Worm (Caenorhabditis elegans) whole organism, L3 larva: ENCODE data around the gene try-8.
A peak's percentile ranks its signal among the peaks of the same experiment; 100 is the strongest.

Experiments
- R02D3.7 ChIP-seq: fragments of 150-350 bp; optimal IDR thresholded peaks from 2 replicates; lab custom pipeline; 2014; ENCODE audit warnings: missing biosample characterization, missing genetic modification characterization
- ZK546.5 ChIP-seq: sonication (generic microtip); optimal IDR thresholded peaks from 2 replicates; lab custom pipeline; 2017; ENCODE audit warnings: missing biosample characterization, missing genetic modification characterization
- aly-2 ChIP-seq: fragments of 150-350 bp; optimal IDR thresholded peaks from 2 replicates; lab custom pipeline; 2014; ENCODE audit warnings: missing biosample characterization, missing genetic modification characterization
- ama-1 ChIP-seq: fragments of 150-350 bp; optimal IDR thresholded peaks from 2 replicates; lab custom pipeline; 2018
- ceh-16 ChIP-seq: sonication (generic microtip); optimal IDR thresholded peaks from 2 replicates; lab custom pipeline; 2017; ENCODE audit warnings: missing biosample characterization, missing genetic modification characterization
- ceh-28 ChIP-seq: fragments of 150-350 bp; optimal IDR thresholded peaks from 2 replicates; lab custom pipeline; 2014; ENCODE audit warnings: missing biosample characterization, missing genetic modification reagents, missing genetic modification characterization
- ceh-82 ChIP-seq: fragments of 150-350 bp; optimal IDR thresholded peaks from 2 replicates; lab custom pipeline; 2014; ENCODE audit warnings: missing biosample characterization, missing genetic modification characterization
- ceh-9 ChIP-seq: sonication (generic microtip); optimal IDR thresholded peaks from 2 replicates; lab custom pipeline; 2018; ENCODE audit warnings: missing biosample characterization, missing genetic modification characterization
- daf-12 ChIP-seq: fragments of 150-350 bp; optimal IDR thresholded peaks from 2 replicates; lab custom pipeline; 2014; ENCODE audit warnings: missing biosample characterization, missing genetic modification reagents, missing genetic modification characterization
- egl-5 ChIP-seq: fragments of 150-350 bp; optimal IDR thresholded peaks from 2 replicates; lab custom pipeline; 2017; ENCODE audit warnings: missing biosample characterization, missing genetic modification reagents, missing genetic modification characterization, inconsistent platforms
- elt-1 ChIP-seq: fragments of 150-350 bp; optimal IDR thresholded peaks from 2 replicates; lab custom pipeline; 2014; ENCODE audit warnings: missing biosample characterization, missing genetic modification characterization
- elt-2 ChIP-seq: sonication (generic microtip); optimal IDR thresholded peaks from 2 replicates; lab custom pipeline; 2016; ENCODE audit warnings: missing genetic modification reagents, mild to moderate bottlenecking, missing genetic modification characterization, missing compliant biosample characterization
- elt-3 ChIP-seq, 3 experiments: fragments of 150-350 bp in 1 of 3; sonication (generic microtip) in 2 of 3; optimal IDR thresholded peaks; 2 replicates in 2 of 3; 4 replicates in 1 of 3; lab custom pipeline; 2014 to 2017; ENCODE audit warnings: missing biosample characterization in 3 of 3, missing genetic modification characterization in 3 of 3
- eor-1 ChIP-seq, 2 experiments: fragments of 150-350 bp; optimal IDR thresholded peaks; 2 replicates each; lab custom pipeline; 2014 to 2018; ENCODE audit warnings: missing biosample characterization in 2 of 2, missing genetic modification characterization in 2 of 2
- fkh-10 ChIP-seq: sonication (generic microtip); optimal IDR thresholded peaks from 2 replicates; lab custom pipeline; 2017; ENCODE audit warnings: missing biosample characterization, missing genetic modification reagents, missing genetic modification characterization
- fkh-2 ChIP-seq: fragments of 150-350 bp; optimal IDR thresholded peaks from 2 replicates; lab custom pipeline; 2014; ENCODE audit warnings: missing biosample characterization, missing genetic modification reagents, missing genetic modification characterization
- fos-1 ChIP-seq: fragments of 150-350 bp; optimal IDR thresholded peaks from 2 replicates; lab custom pipeline; 2014; ENCODE audit warnings: missing biosample characterization, missing genetic modification characterization
- hmg-11 ChIP-seq: sonication (generic microtip); optimal IDR thresholded peaks from 2 replicates; lab custom pipeline; 2016; ENCODE audit warnings: missing genetic modification characterization, missing compliant biosample characterization
- jun-1 ChIP-seq: fragments of 150-350 bp; optimal IDR thresholded peaks from 2 replicates; lab custom pipeline; 2014; ENCODE audit warnings: missing biosample characterization, missing genetic modification reagents, missing genetic modification characterization
- lin-15B ChIP-seq: fragments of 150-350 bp; optimal IDR thresholded peaks from 2 replicates; lab custom pipeline; 2014; ENCODE audit warnings: missing biosample characterization, missing genetic modification characterization
- lin-39 ChIP-seq: fragments of 150-350 bp; optimal IDR thresholded peaks from 2 replicates; lab custom pipeline; 2018; ENCODE audit warnings: missing biosample characterization, missing genetic modification reagents, missing genetic modification characterization
- lsy-12 ChIP-seq: sonication (generic microtip); optimal IDR thresholded peaks from 2 replicates; lab custom pipeline; 2016; ENCODE audit warnings: mild to moderate bottlenecking, missing genetic modification characterization, missing compliant biosample characterization
- mdl-1 ChIP-seq: fragments of 150-350 bp; optimal IDR thresholded peaks from 2 replicates; lab custom pipeline; 2014; ENCODE audit warnings: missing biosample characterization, missing genetic modification characterization
- mml-1 ChIP-seq: fragments of 150-350 bp; sonication (generic microtip); optimal IDR thresholded peaks from 3 replicates; lab custom pipeline; 2014; ENCODE audit warnings: missing biosample characterization, missing genetic modification characterization
- nfya-1 ChIP-seq: sonication (generic microtip); optimal IDR thresholded peaks from 2 replicates; lab custom pipeline; 2017; ENCODE audit warnings: missing genetic modification characterization, mild to moderate bottlenecking, missing compliant biosample characterization, antibody characterized with exemption, moderate library complexity; ENCODE audit not compliant: insufficient read depth
- nhr-11 ChIP-seq: fragments of 150-350 bp; optimal IDR thresholded peaks from 2 replicates; lab custom pipeline; 2014; ENCODE audit warnings: missing biosample characterization, missing genetic modification characterization
- nhr-12 ChIP-seq: fragments of 150-350 bp; optimal IDR thresholded peaks from 2 replicates; lab custom pipeline; 2014; ENCODE audit warnings: missing biosample characterization, missing genetic modification characterization
- nhr-23 ChIP-seq: fragments of 150-350 bp; optimal IDR thresholded peaks from 2 replicates; lab custom pipeline; 2014; ENCODE audit warnings: missing biosample characterization, missing genetic modification reagents, missing genetic modification characterization
- nhr-237 ChIP-seq: fragments of 150-350 bp; optimal IDR thresholded peaks from 2 replicates; lab custom pipeline; 2014; ENCODE audit warnings: missing biosample characterization, missing genetic modification characterization
- nhr-25 ChIP-seq: sonication (generic microtip); optimal IDR thresholded peaks from 2 replicates; lab custom pipeline; 2017; ENCODE audit warnings: missing biosample characterization, missing genetic modification characterization
- nhr-28 ChIP-seq: fragments of 150-350 bp; optimal IDR thresholded peaks from 2 replicates; lab custom pipeline; 2014; ENCODE audit warnings: missing biosample characterization, missing genetic modification characterization
- nhr-43 ChIP-seq: sonication (generic microtip); optimal IDR thresholded peaks from 2 replicates; lab custom pipeline; 2016; ENCODE audit warnings: mild to moderate bottlenecking, missing genetic modification characterization, missing compliant biosample characterization; ENCODE audit not compliant: poor library complexity, severe bottlenecking
- nhr-67 ChIP-seq: fragments of 150-350 bp; optimal IDR thresholded peaks from 2 replicates; lab custom pipeline; 2014; ENCODE audit warnings: missing biosample characterization, missing genetic modification characterization
- nhr-76 ChIP-seq: fragments of 150-350 bp; sonication (generic microtip); optimal IDR thresholded peaks from 5 replicates; lab custom pipeline; 2014; ENCODE audit warnings: missing biosample characterization, missing genetic modification characterization
- nhr-77 ChIP-seq: fragments of 150-350 bp; optimal IDR thresholded peaks from 2 replicates; lab custom pipeline; 2014; ENCODE audit warnings: missing biosample characterization, missing genetic modification characterization
- pqm-1 ChIP-seq: fragments of 150-350 bp; optimal IDR thresholded peaks from 2 replicates; lab custom pipeline; 2017; ENCODE audit warnings: missing biosample characterization, missing genetic modification characterization, inconsistent platforms
- sea-2 ChIP-seq: fragments of 150-350 bp; sonication (generic microtip); optimal IDR thresholded peaks from 4 replicates; lab custom pipeline; 2014; ENCODE audit warnings: missing biosample characterization, missing genetic modification reagents, missing genetic modification characterization
- skn-1 ChIP-seq: fragments of 150-350 bp; optimal IDR thresholded peaks from 2 replicates; lab custom pipeline; 2014; ENCODE audit warnings: missing biosample characterization, missing genetic modification characterization
- snpc-4 ChIP-seq: fragments of 150-350 bp; optimal IDR thresholded peaks from 2 replicates; lab custom pipeline; 2014; ENCODE audit warnings: missing biosample characterization, missing genetic modification characterization
- tbx-2 ChIP-seq: sonication (generic microtip); optimal IDR thresholded peaks from 2 replicates; lab custom pipeline; 2016; ENCODE audit warnings: mild to moderate bottlenecking, missing genetic modification characterization, missing compliant biosample characterization
- unc-39 ChIP-seq: sonication (generic microtip); optimal IDR thresholded peaks from 4 replicates; lab custom pipeline; 2017; ENCODE audit warnings: missing biosample characterization, missing genetic modification characterization
- unc-62 ChIP-seq: fragments of 150-350 bp; sonication (generic microtip); optimal IDR thresholded peaks from 4 replicates; lab custom pipeline; 2014; ENCODE audit warnings: missing biosample characterization, missing genetic modification reagents, missing genetic modification characterization
- zag-1 ChIP-seq: fragments of 150-350 bp; optimal IDR thresholded peaks from 2 replicates; lab custom pipeline; 2014; ENCODE audit warnings: missing biosample characterization, missing genetic modification characterization
- ztf-11 ChIP-seq: fragments of 150-350 bp; optimal IDR thresholded peaks from 2 replicates; lab custom pipeline; 2014; ENCODE audit warnings: missing biosample characterization, missing genetic modification characterization
- ztf-4 ChIP-seq: fragments of 150-350 bp; optimal IDR thresholded peaks from 2 replicates; lab custom pipeline; 2014; ENCODE audit warnings: missing biosample characterization, missing genetic modification characterization

The try-8 gene

DNA sequence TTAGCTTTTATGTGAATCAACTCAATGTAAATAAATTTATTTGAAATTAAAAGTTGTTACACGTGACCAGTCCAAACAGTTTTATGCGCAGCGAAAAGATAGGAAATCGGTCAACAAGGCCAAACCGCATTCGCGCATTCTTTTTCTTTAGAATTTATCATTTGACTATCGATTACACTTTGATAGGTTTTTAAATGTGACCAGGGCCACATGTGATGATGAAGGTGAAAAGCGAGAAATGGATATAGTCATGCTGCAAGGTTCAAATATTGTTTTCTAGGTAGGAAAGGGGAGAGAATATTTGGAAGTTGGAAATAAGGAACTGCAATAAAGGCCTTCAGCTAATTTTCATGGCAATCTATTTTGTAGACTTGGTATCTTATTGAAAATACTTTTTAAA is 17.2 kb downstream of the try-8 start (continued):
- TF ChIP-seq mdl-1 (no peak), nhr-237 (tag; lab: Kevin White, UChicago) (no peak), nhr-76 (tag; lab: Kevin White, UChicago) (no peak), ztf-4 (no peak), elt-1 (tag; lab: Kevin White, UChicago) (no peak), lsy-12 (tag; lab: Kevin White, UChicago) (no peak), ceh-82 (tag; lab: Kevin White, UChicago) (no peak)

DNA sequence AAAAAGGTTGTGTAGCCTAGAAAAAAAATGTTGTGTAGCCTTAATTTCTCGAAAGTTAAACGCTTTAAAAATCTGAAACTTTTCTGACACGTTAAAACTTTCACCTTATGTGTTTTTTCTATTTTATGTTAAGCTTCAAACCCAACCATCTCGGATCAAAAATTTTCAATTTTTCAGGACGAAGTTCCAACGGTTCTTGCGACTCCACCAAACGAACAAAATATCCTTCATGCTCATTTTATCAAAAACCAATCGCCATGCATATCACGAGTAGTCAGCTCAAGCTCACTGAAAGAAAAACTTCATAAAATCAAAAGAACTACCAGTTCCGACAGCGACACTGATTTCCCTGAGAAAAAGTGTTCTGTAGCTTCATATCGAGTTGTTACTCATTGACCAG is 17.6 kb downstream of the try-8 start:
- TF ChIP-seq fkh-10, result no peak

DNA sequence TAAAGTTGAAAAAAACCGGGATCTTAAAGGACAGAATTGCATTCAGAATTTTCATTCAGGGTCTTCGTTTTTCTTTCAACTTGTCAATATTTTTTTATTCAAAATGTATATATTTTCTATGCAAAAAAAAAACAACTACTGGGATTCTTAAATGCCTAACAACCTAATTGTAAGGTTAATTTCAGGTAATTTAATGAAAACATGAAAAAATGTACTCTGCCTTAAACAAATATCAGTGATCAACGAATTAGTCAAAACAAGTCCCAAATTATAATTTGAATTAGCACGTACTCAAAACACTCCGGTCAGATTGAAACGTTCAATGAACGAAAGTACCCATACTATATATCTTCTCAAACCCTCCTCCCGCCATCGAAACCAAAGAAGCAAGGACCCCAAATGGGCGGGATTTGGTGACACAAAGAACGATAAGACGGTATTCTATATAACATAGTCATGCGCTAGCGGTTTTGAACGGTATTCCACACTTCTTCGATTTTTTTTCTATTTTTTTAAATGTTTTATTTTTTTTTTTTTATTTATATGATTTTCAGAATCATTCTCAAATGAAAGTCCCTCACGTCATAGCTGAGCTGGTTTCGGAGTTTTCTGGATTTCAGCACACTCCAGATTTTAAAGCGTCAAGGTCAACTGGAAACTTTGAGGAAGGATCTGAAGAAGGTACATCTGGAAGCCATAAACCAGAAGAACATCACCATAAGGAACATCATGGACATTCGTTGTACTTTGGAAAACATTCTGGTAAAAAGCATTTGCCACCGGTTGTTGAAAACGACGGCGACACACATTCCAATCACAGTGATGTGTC is 18.5 kb downstream of the try-8 start, which contains the start of the genes ddo-2 and F25E5.8:
Gene ddo-2, minus strand, starts transcription at position 330 of the 829 bp plus-strand sequence.
Gene F25E5.8, plus strand, starts transcription at position 555 of the 829 bp plus-strand sequence.
- TF ChIP-seq hmg-11 (peak; percentile 11), nhr-43 (peak; percentile 46), nhr-23 (tag; lab: Kevin White, UChicago) (peak; percentile 70), mdl-1 (no peak), nhr-25 (peak; percentile 14), fos-1 (tag; lab: Kevin White, UChicago) (no peak), ztf-11 (no peak)

DNA sequence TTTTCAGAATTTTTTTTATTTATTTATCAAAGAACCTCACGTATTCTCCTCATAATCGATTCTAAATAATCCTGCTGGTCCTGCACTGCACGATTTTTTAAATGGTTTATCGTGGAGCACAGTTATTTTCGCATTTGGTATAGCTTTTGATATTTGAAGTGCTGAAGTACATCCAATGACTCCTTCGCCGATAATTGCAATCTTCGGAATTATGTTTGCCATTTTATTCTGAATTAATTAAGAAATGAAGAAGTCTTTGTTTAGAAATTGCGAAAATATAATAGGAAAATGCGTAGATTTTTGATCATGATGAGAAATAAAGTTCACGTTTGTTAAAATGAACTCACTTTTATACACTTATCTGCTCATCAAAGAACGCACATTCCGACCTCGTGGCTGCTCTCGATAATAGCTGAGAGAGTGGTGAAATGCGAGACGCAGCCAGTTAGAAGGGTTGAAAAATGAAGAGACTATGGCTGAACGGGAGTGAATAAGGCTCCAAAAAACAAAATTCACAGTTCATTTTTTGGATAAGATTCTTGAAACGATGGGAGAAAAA is 19.3 kb downstream of the try-8 start:
- TF ChIP-seq fos-1 (tag; lab: Kevin White, UChicago), result no peak
- TF ChIP-seq ceh-28 (tag; lab: Kevin White, UChicago), result no peak
- TF ChIP-seq R02D3.7 (tag; lab: Kevin White, UChicago), result no peak
- TF ChIP-seq pqm-1 (tag; lab: Kevin White, UChicago), result peak; percentile 91
- TF ChIP-seq lsy-12 (tag; lab: Kevin White, UChicago), result no peak
- no peak for TF ChIP-seq daf-12
- TF ChIP-seq elt-1 (tag; lab: Kevin White, UChicago), result peak; percentile 4
- TF ChIP-seq tbx-2 (tag; lab: Kevin White, UChicago), result no peak
- TF ChIP-seq nhr-12 (tag; lab: Kevin White, UChicago), result no peak
- peak; percentile 42 for TF ChIP-seq ama-1 (lab: Kevin White, UChicago)
- no peak for TF ChIP-seq unc-62 (GFP tag; lab: Kevin White, UChicago)
- TF ChIP-seq eor-1 (tag; optimal IDR thresholded peaks at IDR 0.05; lab: Kevin White, UChicago), result no peak
- TF ChIP-seq ceh-16 (tag; lab: Kevin White, UChicago), result no peak
- no peak for TF ChIP-seq elt-3 (tag; optimal IDR thresholded peaks at IDR 0.05; lab: Kevin White, UChicago)
- no peak for TF ChIP-seq zag-1 (tag; lab: Kevin White, UChicago)
- TF ChIP-seq sea-2 (GFP tag; lab: Kevin White, UChicago), result no peak
- TF ChIP-seq ceh-82 (tag; lab: Kevin White, UChicago), result no peak
- TF ChIP-seq ZK546.5 (tag; lab: Kevin White, UChicago), result no peak
- TF ChIP-seq lin-15B (tag; lab: Kevin White, UChicago), result peak; percentile 9
- TF ChIP-seq nhr-23 (tag; lab: Kevin White, UChicago), result no peak
- TF ChIP-seq jun-1 (tag; lab: Kevin White, UChicago), result no peak
- TF ChIP-seq mdl-1, result peak; percentile 76
- TF ChIP-seq ztf-11, result no peak
- no peak for TF ChIP-seq nhr-25
- TF ChIP-seq hmg-11, result peak; percentile 27
- peak; percentile 50 for TF ChIP-seq nfya-1
- peak; percentile 21 for TF ChIP-seq snpc-4 (tag; lab: Kevin White, UChicago)
- no peak for TF ChIP-seq ztf-4
- TF ChIP-seq ceh-9 (tag; lab: Kevin White, UChicago), result no peak
- no peak for TF ChIP-seq unc-39
- peak; percentile 62 for TF ChIP-seq skn-1 (tag; lab: Kevin White, UChicago)
- peak; percentile 51 for TF ChIP-seq lin-39 (tag; lab: Kevin White, UChicago)
- TF ChIP-seq nhr-43, result no peak
- no peak for TF ChIP-seq nhr-67 (tag; lab: Kevin White, UChicago)
- TF ChIP-seq egl-5 (tag; lab: Kevin White, UChicago), result peak; percentile 69
- TF ChIP-seq elt-2, result peak; percentile 74
- peak; percentile 40 for TF ChIP-seq fkh-10
- TF ChIP-seq nhr-77 (tag; lab: Kevin White, UChicago), result no peak
- TF ChIP-seq nhr-28 (tag; lab: Kevin White, UChicago), result no peak
- no peak for TF ChIP-seq nhr-11 (tag; lab: Kevin White, UChicago)
- no peak for TF ChIP-seq mml-1 (tag; lab: Kevin White, UChicago)
- TF ChIP-seq aly-2 (tag; lab: Kevin White, UChicago), result no peak
- no peak for TF ChIP-seq fkh-2 (tag; lab: Kevin White, UChicago)
- no peak for TF ChIP-seq nhr-76 (tag; lab: Kevin White, UChicago)
